Worm (Caenorhabditis elegans) whole organism, L1 larva: ENCODE measurements around the gene nop-1.
A peak's percentile ranks its signal among the peaks of the same experiment; 100 is the strongest.

Experiments
- C16A3.4 ChIP-seq: fragments of 150-350 bp; optimal IDR thresholded peaks from 2 replicates; lab custom pipeline; 2014; ENCODE audit warnings: missing biosample characterization, missing genetic modification characterization
- Y116A8C.19 ChIP-seq: sonication (generic microtip); optimal IDR thresholded peaks from 2 replicates; lab custom pipeline; 2016; ENCODE audit warnings: missing compliant biosample characterization, missing genetic modification characterization, borderline replicate concordance
- aha-1 ChIP-seq: fragments of 150-350 bp; optimal IDR thresholded peaks from 2 replicates; lab custom pipeline; 2014; ENCODE audit warnings: missing biosample characterization, missing genetic modification characterization
- ama-1 ChIP-seq: fragments of 150-350 bp; optimal IDR thresholded peaks from 2 replicates; lab custom pipeline; 2014
- blmp-1 ChIP-seq: fragments of 150-350 bp; optimal IDR thresholded peaks from 2 replicates; lab custom pipeline; 2014; ENCODE audit warnings: missing biosample characterization, missing genetic modification characterization
- efl-1 ChIP-seq, 4 experiments: fragments of 150-350 bp; optimal IDR thresholded peaks in 3 of 4; peaks in 1 of 4; 1 replicate in 1 of 4; 2 replicates in 3 of 4; lab custom pipeline; 2014; ENCODE audit warnings: missing biosample characterization in 2 of 4, missing genetic modification characterization in 2 of 4, missing genetic modification reagents in 2 of 4
- efl-3 ChIP-seq: fragments of 200-800 bp; sonication (Bioruptor generic); optimal IDR thresholded peaks from 2 replicates; lab custom pipeline; 2018; ENCODE audit warnings: mild to moderate bottlenecking, missing genetic modification characterization, missing compliant biosample characterization
- egl-27 ChIP-seq, 2 experiments: fragments of 150-350 bp in 1 of 2; sonication (generic microtip); optimal IDR thresholded peaks; 3 replicates each; lab custom pipeline; 2017 to 2018; ENCODE audit warnings: missing biosample characterization in 2 of 2, missing genetic modification characterization in 2 of 2, missing genetic modification reagents in 2 of 2
- elt-2 ChIP-seq: sonication (generic microtip); optimal IDR thresholded peaks from 2 replicates; lab custom pipeline; 2016; ENCODE audit warnings: missing genetic modification characterization, mild to moderate bottlenecking, inconsistent platforms, missing compliant biosample characterization, missing genetic modification reagents
- fkh-10 ChIP-seq: sonication (generic microtip); optimal IDR thresholded peaks from 2 replicates; lab custom pipeline; 2017; ENCODE audit warnings: missing biosample characterization, missing genetic modification reagents, missing genetic modification characterization
- fkh-4 ChIP-seq: sonication (generic microtip); optimal IDR thresholded peaks from 2 replicates; lab custom pipeline; 2016; ENCODE audit warnings: missing compliant biosample characterization, missing genetic modification characterization, borderline replicate concordance
- fkh-8 ChIP-seq: sonication (generic microtip); optimal IDR thresholded peaks from 2 replicates; lab custom pipeline; 2016; ENCODE audit warnings: mild to moderate bottlenecking, missing genetic modification characterization, missing compliant biosample characterization
- fos-1 ChIP-seq: fragments of 150-350 bp; optimal IDR thresholded peaks from 2 replicates; lab custom pipeline; 2014; ENCODE audit warnings: missing biosample characterization, missing genetic modification characterization
- hpl-2 ChIP-seq: fragments of 150-350 bp; optimal IDR thresholded peaks from 2 replicates; lab custom pipeline; 2014; ENCODE audit warnings: missing biosample characterization, missing genetic modification reagents, missing genetic modification characterization
- irx-1 ChIP-seq: sonication (generic microtip); optimal IDR thresholded peaks from 2 replicates; lab custom pipeline; 2016; ENCODE audit warnings: missing genetic modification characterization, missing compliant biosample characterization
- lin-14 ChIP-seq: fragments of 200-800 bp; sonication (Bioruptor generic); optimal IDR thresholded peaks from 2 replicates; lab custom pipeline; 2018; ENCODE audit warnings: mild to moderate bottlenecking, missing genetic modification characterization, moderate library complexity, missing compliant biosample characterization
- lin-15B ChIP-seq: fragments of 150-350 bp; sonication (generic microtip); optimal IDR thresholded peaks from 3 replicates; lab custom pipeline; 2014; ENCODE audit warnings: missing biosample characterization, missing genetic modification characterization
- lin-35 ChIP-seq, 2 experiments: fragments of 150-350 bp; optimal IDR thresholded peaks; 2 replicates each; lab custom pipeline; 2014; ENCODE audit warnings: missing biosample characterization in 2 of 2, missing genetic modification characterization in 2 of 2, missing genetic modification reagents in 2 of 2
- lir-3 ChIP-seq: sonication (generic microtip); optimal IDR thresholded peaks from 2 replicates; lab custom pipeline; 2016; ENCODE audit warnings: mild to moderate bottlenecking, missing genetic modification characterization, moderate library complexity, missing compliant biosample characterization; ENCODE audit not compliant: poor library complexity
- lsy-2 ChIP-seq, 2 experiments: fragments of 150-350 bp; optimal IDR thresholded peaks; 2 replicates each; lab custom pipeline; 2014; ENCODE audit warnings: missing biosample characterization in 2 of 2, missing genetic modification characterization in 2 of 2
- mab-9 ChIP-seq: fragments of 200-800 bp; sonication (Bioruptor generic); IDR thresholded peaks from 2 replicates; pipeline ENCODE4 v1.3.6; 2022; ENCODE audit warnings: missing genetic modification reagents, missing genetic modification characterization, missing compliant biosample characterization
- mef-2 ChIP-seq: fragments of 150-350 bp; optimal IDR thresholded peaks from 2 replicates; lab custom pipeline; 2014; ENCODE audit warnings: missing biosample characterization, missing genetic modification characterization
- mep-1 ChIP-seq: fragments of 150-350 bp; optimal IDR thresholded peaks from 2 replicates; lab custom pipeline; 2014; ENCODE audit warnings: missing biosample characterization, missing genetic modification characterization
- nhr-11 ChIP-seq: fragments of 150-350 bp; optimal IDR thresholded peaks from 2 replicates; lab custom pipeline; 2014; ENCODE audit warnings: missing biosample characterization, missing genetic modification characterization
- nhr-19 ChIP-seq: fragments of 200-800 bp; sonication (Bioruptor generic); conservative IDR thresholded peaks from 2 replicates; pipeline ENCODE4 v1.3.6; 2022; ENCODE audit warnings: missing genetic modification characterization, missing compliant biosample characterization
- nhr-20 ChIP-seq: sonication (generic microtip); optimal IDR thresholded peaks from 2 replicates; lab custom pipeline; 2016; ENCODE audit warnings: mild to moderate bottlenecking, missing genetic modification characterization, missing compliant biosample characterization
- nhr-28 ChIP-seq: fragments of 150-350 bp; optimal IDR thresholded peaks from 2 replicates; lab custom pipeline; 2014; ENCODE audit warnings: missing biosample characterization, missing genetic modification characterization
- nhr-47 ChIP-seq: sonication (generic microtip); optimal IDR thresholded peaks from 2 replicates; lab custom pipeline; 2016; ENCODE audit warnings: mild to moderate bottlenecking, missing genetic modification characterization, moderate library complexity, missing compliant biosample characterization
- nhr-71 ChIP-seq: sonication (generic microtip); optimal IDR thresholded peaks from 2 replicates; lab custom pipeline; 2016; ENCODE audit warnings: mild to moderate bottlenecking, missing genetic modification characterization, moderate library complexity, missing compliant biosample characterization
- nhr-85 ChIP-seq: sonication (generic microtip); peaks from one replicate; lab custom pipeline; 2016; ENCODE audit warnings: missing genetic modification characterization, inconsistent platforms, missing compliant biosample characterization
- nhr-90 ChIP-seq: sonication (generic microtip); optimal IDR thresholded peaks from 2 replicates; lab custom pipeline; 2016; ENCODE audit warnings: mild to moderate bottlenecking, missing genetic modification characterization, missing compliant biosample characterization; ENCODE audit not compliant: poor library complexity
- pag-3 ChIP-seq: sonication (generic microtip); optimal IDR thresholded peaks from 2 replicates; lab custom pipeline; 2017; ENCODE audit warnings: missing genetic modification characterization, mild to moderate bottlenecking, missing compliant biosample characterization, antibody characterized with exemption, borderline replicate concordance; ENCODE audit not compliant: insufficient read depth
- pax-3 ChIP-seq: fragments of 200-800 bp; sonication (Bioruptor generic); optimal IDR thresholded peaks from 2 replicates; lab custom pipeline; 2018; ENCODE audit warnings: mild to moderate bottlenecking, missing genetic modification characterization, moderate library complexity, missing compliant biosample characterization
- pqm-1 ChIP-seq: sonication (generic microtip); optimal IDR thresholded peaks from 3 replicates; lab custom pipeline; 2017; ENCODE audit warnings: missing biosample characterization, missing genetic modification characterization
- snu-23 ChIP-seq: sonication (generic microtip); optimal IDR thresholded peaks from 2 replicates; lab custom pipeline; 2016; ENCODE audit warnings: missing genetic modification characterization, missing compliant biosample characterization
- tbx-2 ChIP-seq: sonication (generic microtip); optimal IDR thresholded peaks from 2 replicates; lab custom pipeline; 2016; ENCODE audit warnings: missing genetic modification characterization, missing compliant biosample characterization
- xbp-1 ChIP-seq: sonication (generic microtip); optimal IDR thresholded peaks from 2 replicates; lab custom pipeline; 2016; ENCODE audit warnings: missing genetic modification characterization, missing compliant biosample characterization
- ztf-11 ChIP-seq, 2 experiments: sonication (generic microtip); optimal IDR thresholded peaks; 2 replicates each; lab custom pipeline; 2016 to 2017; ENCODE audit warnings: missing genetic modification characterization in 2 of 2, missing biosample characterization in 1 of 2, missing compliant biosample characterization in 1 of 2
- ztf-4 ChIP-seq: fragments of 150-350 bp; optimal IDR thresholded peaks from 2 replicates; lab custom pipeline; 2014; ENCODE audit warnings: missing biosample characterization, missing genetic modification characterization

Gene nop-1

DNA sequence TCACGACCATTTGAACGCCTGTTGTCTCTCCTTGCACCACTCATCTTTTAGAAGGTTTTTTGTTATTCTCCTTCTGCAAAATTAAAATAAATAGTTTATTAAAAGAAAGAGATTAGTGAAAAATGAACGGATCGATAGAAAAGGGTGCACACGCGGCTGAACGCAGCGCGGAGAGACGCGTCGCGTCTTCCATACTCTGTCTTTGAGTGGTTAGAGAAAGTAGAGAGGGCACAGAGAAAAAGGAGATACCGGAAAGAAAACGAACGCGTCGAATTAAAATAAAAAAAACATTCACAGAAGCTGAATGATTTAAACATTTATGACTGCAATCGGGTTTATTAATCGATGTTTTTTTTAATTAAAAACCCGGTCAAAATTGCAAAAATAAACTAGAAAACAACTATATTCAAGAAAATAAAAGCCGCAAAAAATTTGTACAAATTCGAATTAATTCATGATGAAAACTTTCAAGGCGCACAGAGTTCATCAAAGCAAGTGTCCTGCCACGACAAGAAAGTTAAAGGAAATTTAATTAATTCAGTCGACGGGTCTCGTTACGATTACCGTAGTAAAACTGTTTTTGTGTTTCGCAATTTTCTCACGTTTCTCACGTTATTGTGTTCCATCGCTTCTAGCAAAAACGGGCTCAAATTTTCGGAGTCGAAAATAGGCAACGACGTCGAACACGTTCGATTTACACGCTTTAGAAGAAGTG lies at the start of gene nop-1, which contains the start of gene nono-1:
Gene nop-1, plus strand, starts transcription at position 551 of the 715 bp plus-strand sequence.
Gene nono-1, minus strand, starts transcription at position 75 of the 715 bp plus-strand sequence.
- TF ChIP-seq lin-14 (GFP tag; lab: Kevin White, UChicago) (peak; percentile 56), fkh-8 (tag; lab: Kevin White, UChicago) (no peak), blmp-1 (tag; lab: Kevin White, UChicago) (peak; percentile 70), fos-1 (tag; lab: Kevin White, UChicago) (no peak), pag-3 (tag; lab: Kevin White, UChicago) (no peak), mep-1 (peak; percentile 56), lir-3 (no peak), efl-1 (optimal IDR thresholded peaks at IDR 0.05; lab: Kevin White, UChicago) (no peak), efl-1 (GFP tag; optimal IDR thresholded peaks at IDR 0.05 in 1 of 2; lab: Kevin White, UChicago) (no peak), hpl-2 (GFP tag; lab: Kevin White, UChicago) (no peak), mef-2 (tag; lab: Kevin White, UChicago) (no peak), irx-1 (tag; lab: Kevin White, UChicago) (no peak), efl-3 (GFP tag; lab: Kevin White, UChicago) (no peak)

DNA sequence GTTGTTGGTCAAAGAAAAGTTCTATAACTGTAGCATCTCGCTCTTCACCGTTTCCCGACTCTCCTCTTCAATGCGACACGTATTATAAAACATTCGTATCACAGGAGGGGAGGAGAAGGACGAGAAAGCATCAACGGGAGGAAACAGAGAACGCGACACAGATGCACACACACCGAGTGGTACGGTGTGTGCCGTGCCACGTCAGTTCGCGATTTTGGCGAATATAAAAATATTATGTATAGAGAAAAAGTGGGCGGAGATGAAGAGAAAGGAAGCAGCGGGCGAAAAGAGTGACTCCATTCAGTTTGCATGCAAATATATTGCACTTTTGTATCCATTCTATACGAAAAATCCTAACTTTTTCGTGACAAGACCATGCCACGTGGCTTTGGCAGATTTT lies 43.8 kb upstream of the nop-1 start:
- TF ChIP-seq elt-2 (tag; lab: Kevin White, UChicago): peak; percentile 14
- TF ChIP-seq fkh-4 (tag; lab: Kevin White, UChicago): no peak

DNA sequence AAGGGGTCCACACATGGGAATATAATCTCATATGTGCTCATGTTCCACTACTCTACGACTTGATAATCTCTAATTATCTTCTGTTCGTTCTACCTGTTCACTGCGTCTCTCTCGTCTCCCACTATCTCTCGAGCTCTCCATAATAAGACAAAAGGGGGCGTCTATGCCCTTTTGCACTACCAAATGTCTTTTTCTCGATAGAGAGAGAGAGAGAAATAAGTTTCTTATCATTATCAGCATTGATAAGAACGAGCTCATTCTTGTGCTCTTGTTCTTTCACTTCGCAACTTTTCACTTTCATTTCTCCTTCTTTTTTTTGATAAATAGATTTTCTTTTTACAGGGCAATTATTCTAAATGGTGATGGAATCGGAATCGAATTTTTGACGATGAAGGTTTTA lies 42.6 kb upstream of the nop-1 start:
- TF ChIP-seq xbp-1 (no peak), elt-2 (tag; lab: Kevin White, UChicago) (peak; percentile 34), aha-1 (tag; lab: Kevin White, UChicago) (no peak), ztf-11 (tag; optimal IDR thresholded peaks at IDR 0.05; lab: Kevin White, UChicago) (no peak), nhr-19 (GFP tag; lab: Robert Waterston, UW) (no peak), egl-27 (tag; optimal IDR thresholded peaks at IDR 0.05; lab: Kevin White, UChicago) (no peak), lsy-2 (tag; optimal IDR thresholded peaks at IDR 0.05; lab: Kevin White, UChicago) (no peak), nhr-11 (tag; lab: Kevin White, UChicago) (no peak), fkh-10 (GFP tag; lab: Kevin White, UChicago) (no peak), efl-1 (optimal IDR thresholded peaks at IDR 0.05; lab: Kevin White, UChicago) (no peak), efl-1 (GFP tag; optimal IDR thresholded peaks at IDR 0.05 in 1 of 2; lab: Kevin White, UChicago) (peak in 1 of 2 experiments; percentile 55), tbx-2 (no peak), ama-1 (lab: Kevin White, UChicago) (no peak), lin-35 (GFP tag; optimal IDR thresholded peaks at IDR 0.05; lab: Kevin White, UChicago) (peak in 1 of 2 experiments; percentile 31)

DNA sequence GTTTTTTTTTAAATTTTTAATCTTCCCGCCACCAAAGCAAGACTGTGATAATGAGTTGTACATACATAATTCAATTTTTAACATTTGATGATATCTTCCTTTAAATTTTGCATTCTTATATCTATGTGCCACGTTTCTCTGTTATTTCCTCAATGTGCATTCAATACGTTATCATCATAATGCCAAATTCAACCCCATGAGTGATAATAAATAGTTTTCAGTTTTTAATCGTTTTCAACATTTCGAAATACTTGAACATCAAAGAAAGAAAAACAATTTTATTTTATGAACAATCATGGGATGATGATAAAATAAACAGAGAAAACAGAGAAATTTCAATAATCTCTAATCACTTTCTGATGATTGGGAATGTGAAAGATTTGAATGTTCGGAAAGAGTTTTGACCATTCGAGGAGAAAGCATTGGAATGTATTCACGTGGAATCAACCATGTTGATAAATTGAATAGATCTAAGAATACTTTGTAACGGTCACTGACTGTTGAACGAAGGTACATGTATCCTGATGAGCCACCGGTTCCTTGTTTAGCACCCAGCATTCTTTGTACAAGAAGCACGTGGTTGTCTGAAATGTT lies 41.1 kb upstream of the nop-1 start:
- TF ChIP-seq C16A3.4 (tag; lab: Kevin White, UChicago) (peak; percentile 22), efl-1 (optimal IDR thresholded peaks at IDR 0.05; lab: Kevin White, UChicago) (peak in 1 of 2 experiments; percentile 21), efl-1 (GFP tag; optimal IDR thresholded peaks at IDR 0.05 in 1 of 2; lab: Kevin White, UChicago) (peak in 1 of 2 experiments; percentile 70), fkh-8 (tag; lab: Kevin White, UChicago) (no peak), lsy-2 (tag; optimal IDR thresholded peaks at IDR 0.05; lab: Kevin White, UChicago) (peak in 1 of 2 experiments; percentile 34), elt-2 (tag; lab: Kevin White, UChicago) (peak; percentile 67), pax-3 (tag; lab: Kevin White, UChicago) (peak; percentile 9), nhr-20 (peak; percentile 27), lin-35 (GFP tag; optimal IDR thresholded peaks at IDR 0.05; lab: Kevin White, UChicago) (peak in 1 of 2 experiments; percentile 57), nhr-71 (tag; lab: Kevin White, UChicago) (peak; percentile 59), aha-1 (tag; lab: Kevin White, UChicago) (no peak), ztf-4 (peak; percentile 11), pqm-1 (tag; lab: Kevin White, UChicago) (peak; percentile 34), nhr-47 (peak; percentile 12), Y116A8C.19 (tag; lab: Kevin White, UChicago) (no peak), nhr-90 (tag; lab: Kevin White, UChicago) (peak; percentile 75), lin-14 (GFP tag; lab: Kevin White, UChicago) (peak; percentile 16), ama-1 (lab: Kevin White, UChicago) (peak; percentile 43), lin-15B (tag; lab: Kevin White, UChicago) (no peak), snu-23 (GFP tag; lab: Kevin White, UChicago) (peak; percentile 21), nhr-85 (tag; lab: Kevin White, UChicago) (peak; percentile 40), mab-9 (GFP tag; lab: Robert Waterston, UW) (no peak), nhr-28 (tag; lab: Kevin White, UChicago) (no peak)
